Worm (Caenorhabditis elegans): ENCODE results near the gene C06C3.10.

The C06C3.10 gene

ce11 chrII:9407469-9407868, 30.4 kb upstream of the C06C3.10 start, which contains the start of gene arrd-2:
Gene arrd-2, plus strand, starts transcription at chrII:9407769.
- TF ChIP-seq R02D3.7 (tag; optimal IDR thresholded peaks at IDR 0.05) (no peak), nhr-6 (tag; optimal IDR thresholded peaks at IDR 0.05) (no peak), dmd-4 (tag; optimal IDR thresholded peaks at IDR 0.05) (no peak), lsy-2 (tag; optimal IDR thresholded peaks at IDR 0.05) (no peak), lin-39 (tag; optimal IDR thresholded peaks at IDR 0.05) (no peak), nhr-237 (tag; optimal IDR thresholded peaks at IDR 0.05) (no peak), nhr-10 (tag; optimal IDR thresholded peaks at IDR 0.05) (no peak), Y55F3AM.14 (GFP tag; optimal IDR thresholded peaks at IDR 0.05) (no peak), sma-3 (GFP tag; optimal IDR thresholded peaks at IDR 0.05) (no peak), nhr-12 (tag; optimal IDR thresholded peaks at IDR 0.05) (no peak), ztf-1 (GFP tag; conservative IDR thresholded peaks at IDR 0.05) (no peak), sma-9 (GFP tag; optimal IDR thresholded peaks at IDR 0.05) (no peak), sma-9 (tag; optimal IDR thresholded peaks at IDR 0.05) (no peak), snpc-4 (tag; optimal IDR thresholded peaks at IDR 0.05) (no peak), ztf-11 (tag; optimal IDR thresholded peaks at IDR 0.05) (no peak), ZK546.5 (tag; optimal IDR thresholded peaks at IDR 0.05) (no peak), nhr-11 (tag; optimal IDR thresholded peaks at IDR 0.05) (no peak), mab-5 (tag; optimal IDR thresholded peaks at IDR 0.05) (no peak), ceh-16 (tag; optimal IDR thresholded peaks at IDR 0.05) (no peak), alr-1 (tag; optimal IDR thresholded peaks at IDR 0.05) (no peak), nhr-23 (tag; optimal IDR thresholded peaks at IDR 0.05) (no peak)

- TF ChIP-seq fos-1 (tag; optimal IDR thresholded peaks at IDR 0.05): no peak
- no peak for TF ChIP-seq mab-5 (tag; optimal IDR thresholded peaks at IDR 0.05)
- TF ChIP-seq ama-1 (optimal IDR thresholded peaks at IDR 0.05): no peak
- no peak for TF ChIP-seq alr-1 (tag; optimal IDR thresholded peaks at IDR 0.05)
- no peak for TF ChIP-seq lin-13 (GFP tag; optimal IDR thresholded peaks at IDR 0.05)
- no peak for TF ChIP-seq ztf-4 (tag; optimal IDR thresholded peaks at IDR 0.05)
- no peak for TF ChIP-seq ztf-11 (tag; optimal IDR thresholded peaks at IDR 0.05)
- TF ChIP-seq crh-2 (tag; optimal IDR thresholded peaks at IDR 0.05): no peak
- no peak for TF ChIP-seq nhr-25 (tag; optimal IDR thresholded peaks at IDR 0.05)
- no peak for TF ChIP-seq Y55F3AM.14 (GFP tag; optimal IDR thresholded peaks at IDR 0.05)
- no peak for TF ChIP-seq C34F6.9 (tag; optimal IDR thresholded peaks at IDR 0.05)
- no peak for TF ChIP-seq nhr-21 (tag; optimal IDR thresholded peaks at IDR 0.05)
- TF ChIP-seq sma-3 (GFP tag; optimal IDR thresholded peaks at IDR 0.05): no peak
- no peak for TF ChIP-seq unc-39 (tag; optimal IDR thresholded peaks at IDR 0.05)
- TF ChIP-seq blmp-1 (tag; optimal IDR thresholded peaks at IDR 0.05; ENCODE audit: insufficient read depth): no peak
- no peak for TF ChIP-seq zag-1 (tag; optimal IDR thresholded peaks at IDR 0.05)
- TF ChIP-seq lin-11 (tag; optimal IDR thresholded peaks at IDR 0.05): no peak
- no peak for TF ChIP-seq unc-62 (GFP tag; optimal IDR thresholded peaks at IDR 0.05)
- TF ChIP-seq lsy-2 (tag; optimal IDR thresholded peaks at IDR 0.05): no peak
These were observed 30.0 kb upstream of the C06C3.10 start, which contains the start of gene mpz-6 for ce11 chrII:9407020-9407419. Gene mpz-6, minus strand, starts transcription at chrII:9407120.

- TF ChIP-seq sem-4 (tag; optimal IDR thresholded peaks at IDR 0.05) (no peak), Y55F3AM.14 (GFP tag; optimal IDR thresholded peaks at IDR 0.05) (no peak), F13H6.1 (tag; optimal IDR thresholded peaks at IDR 0.05) (no peak), snpc-4 (tag; optimal IDR thresholded peaks at IDR 0.05) (no peak), lsy-2 (tag; optimal IDR thresholded peaks at IDR 0.05) (no peak), R02D3.7 (tag; optimal IDR thresholded peaks at IDR 0.05) (no peak), nhr-129 (tag; optimal IDR thresholded peaks at IDR 0.05) (no peak), sma-3 (GFP tag; optimal IDR thresholded peaks at IDR 0.05) (no peak), elt-1 (tag; optimal IDR thresholded peaks at IDR 0.05) (no peak), crh-2 (tag; optimal IDR thresholded peaks at IDR 0.05) (no peak), ztf-11 (tag; optimal IDR thresholded peaks at IDR 0.05) (no peak), C34F6.9 (tag; optimal IDR thresholded peaks at IDR 0.05) (no peak), aly-2 (tag; optimal IDR thresholded peaks at IDR 0.05) (no peak), ztf-4 (tag; optimal IDR thresholded peaks at IDR 0.05) (no peak), elt-3 (tag; optimal IDR thresholded peaks at IDR 0.05) (no peak), sma-9 (GFP tag; optimal IDR thresholded peaks at IDR 0.05) (no peak), sma-9 (tag; optimal IDR thresholded peaks at IDR 0.05) (no peak), nhr-12 (tag; optimal IDR thresholded peaks at IDR 0.05) (no peak), nhr-23 (tag; optimal IDR thresholded peaks at IDR 0.05) (no peak)
These were observed 26.8 kb upstream of the C06C3.10 start, which contains the start of gene Y51B9A.5 for ce11 chrII:9403846-9404245. Gene Y51B9A.5, plus strand, starts transcription at chrII:9404146.
